Worm (Caenorhabditis elegans) whole organism, L3 larva: ENCODE results near the gene col-94.

Experiments used
- R02D3.7 ChIP-seq: fragments of 150-350 bp; optimal IDR thresholded peaks from 2 replicates; lab custom pipeline; 2014; ENCODE audit warnings: missing biosample characterization, missing genetic modification characterization
- ZK546.5 ChIP-seq: sonication (generic microtip); optimal IDR thresholded peaks from 2 replicates; lab custom pipeline; 2017; ENCODE audit warnings: missing biosample characterization, missing genetic modification characterization
- ama-1 ChIP-seq: fragments of 150-350 bp; optimal IDR thresholded peaks from 2 replicates; lab custom pipeline; 2018
- ceh-16 ChIP-seq: sonication (generic microtip); optimal IDR thresholded peaks from 2 replicates; lab custom pipeline; 2017; ENCODE audit warnings: missing biosample characterization, missing genetic modification characterization
- ceh-28 ChIP-seq: fragments of 150-350 bp; optimal IDR thresholded peaks from 2 replicates; lab custom pipeline; 2014; ENCODE audit warnings: missing biosample characterization, missing genetic modification reagents, missing genetic modification characterization
- ceh-82 ChIP-seq: fragments of 150-350 bp; optimal IDR thresholded peaks from 2 replicates; lab custom pipeline; 2014; ENCODE audit warnings: missing biosample characterization, missing genetic modification characterization
- ceh-9 ChIP-seq: sonication (generic microtip); optimal IDR thresholded peaks from 2 replicates; lab custom pipeline; 2018; ENCODE audit warnings: missing biosample characterization, missing genetic modification characterization
- daf-12 ChIP-seq: fragments of 150-350 bp; optimal IDR thresholded peaks from 2 replicates; lab custom pipeline; 2014; ENCODE audit warnings: missing biosample characterization, missing genetic modification reagents, missing genetic modification characterization
- egl-27 ChIP-seq: sonication (generic microtip); optimal IDR thresholded peaks from 4 replicates; lab custom pipeline; 2017; ENCODE audit warnings: missing biosample characterization, missing genetic modification reagents, missing genetic modification characterization
- egl-5 ChIP-seq: fragments of 150-350 bp; optimal IDR thresholded peaks from 2 replicates; lab custom pipeline; 2017; ENCODE audit warnings: missing biosample characterization, missing genetic modification reagents, missing genetic modification characterization, inconsistent platforms
- elt-1 ChIP-seq: fragments of 150-350 bp; optimal IDR thresholded peaks from 2 replicates; lab custom pipeline; 2014; ENCODE audit warnings: missing biosample characterization, missing genetic modification characterization
- elt-2 ChIP-seq: sonication (generic microtip); optimal IDR thresholded peaks from 2 replicates; lab custom pipeline; 2016; ENCODE audit warnings: missing genetic modification reagents, mild to moderate bottlenecking, missing genetic modification characterization, missing compliant biosample characterization
- elt-3 ChIP-seq, 3 experiments: fragments of 150-350 bp in 1 of 3; sonication (generic microtip) in 2 of 3; optimal IDR thresholded peaks; 2 replicates in 2 of 3; 4 replicates in 1 of 3; lab custom pipeline; 2014 to 2017; ENCODE audit warnings: missing biosample characterization in 3 of 3, missing genetic modification characterization in 3 of 3
- eor-1 ChIP-seq, 2 experiments: fragments of 150-350 bp; optimal IDR thresholded peaks; 2 replicates each; lab custom pipeline; 2014 to 2018; ENCODE audit warnings: missing biosample characterization in 2 of 2, missing genetic modification characterization in 2 of 2
- fkh-10 ChIP-seq: sonication (generic microtip); optimal IDR thresholded peaks from 2 replicates; lab custom pipeline; 2017; ENCODE audit warnings: missing biosample characterization, missing genetic modification reagents, missing genetic modification characterization
- fkh-2 ChIP-seq: fragments of 150-350 bp; optimal IDR thresholded peaks from 2 replicates; lab custom pipeline; 2014; ENCODE audit warnings: missing biosample characterization, missing genetic modification reagents, missing genetic modification characterization
- fos-1 ChIP-seq: fragments of 150-350 bp; optimal IDR thresholded peaks from 2 replicates; lab custom pipeline; 2014; ENCODE audit warnings: missing biosample characterization, missing genetic modification characterization
- hmg-11 ChIP-seq: sonication (generic microtip); optimal IDR thresholded peaks from 2 replicates; lab custom pipeline; 2016; ENCODE audit warnings: missing genetic modification characterization, missing compliant biosample characterization
- lin-15B ChIP-seq: fragments of 150-350 bp; optimal IDR thresholded peaks from 2 replicates; lab custom pipeline; 2014; ENCODE audit warnings: missing biosample characterization, missing genetic modification characterization
- lin-39 ChIP-seq: fragments of 150-350 bp; optimal IDR thresholded peaks from 2 replicates; lab custom pipeline; 2018; ENCODE audit warnings: missing biosample characterization, missing genetic modification reagents, missing genetic modification characterization
- lsy-12 ChIP-seq: sonication (generic microtip); optimal IDR thresholded peaks from 2 replicates; lab custom pipeline; 2016; ENCODE audit warnings: mild to moderate bottlenecking, missing genetic modification characterization, missing compliant biosample characterization
- mdl-1 ChIP-seq: fragments of 150-350 bp; optimal IDR thresholded peaks from 2 replicates; lab custom pipeline; 2014; ENCODE audit warnings: missing biosample characterization, missing genetic modification characterization
- mml-1 ChIP-seq: fragments of 150-350 bp; sonication (generic microtip); optimal IDR thresholded peaks from 3 replicates; lab custom pipeline; 2014; ENCODE audit warnings: missing biosample characterization, missing genetic modification characterization
- nfya-1 ChIP-seq: sonication (generic microtip); optimal IDR thresholded peaks from 2 replicates; lab custom pipeline; 2017; ENCODE audit warnings: missing genetic modification characterization, mild to moderate bottlenecking, missing compliant biosample characterization, antibody characterized with exemption, moderate library complexity; ENCODE audit not compliant: insufficient read depth
- nhr-12 ChIP-seq: fragments of 150-350 bp; optimal IDR thresholded peaks from 2 replicates; lab custom pipeline; 2014; ENCODE audit warnings: missing biosample characterization, missing genetic modification characterization
- nhr-237 ChIP-seq: fragments of 150-350 bp; optimal IDR thresholded peaks from 2 replicates; lab custom pipeline; 2014; ENCODE audit warnings: missing biosample characterization, missing genetic modification characterization
- nhr-25 ChIP-seq: sonication (generic microtip); optimal IDR thresholded peaks from 2 replicates; lab custom pipeline; 2017; ENCODE audit warnings: missing biosample characterization, missing genetic modification characterization
- nhr-43 ChIP-seq: sonication (generic microtip); optimal IDR thresholded peaks from 2 replicates; lab custom pipeline; 2016; ENCODE audit warnings: mild to moderate bottlenecking, missing genetic modification characterization, missing compliant biosample characterization; ENCODE audit not compliant: poor library complexity, severe bottlenecking
- nhr-67 ChIP-seq: fragments of 150-350 bp; optimal IDR thresholded peaks from 2 replicates; lab custom pipeline; 2014; ENCODE audit warnings: missing biosample characterization, missing genetic modification characterization
- nhr-76 ChIP-seq: fragments of 150-350 bp; sonication (generic microtip); optimal IDR thresholded peaks from 5 replicates; lab custom pipeline; 2014; ENCODE audit warnings: missing biosample characterization, missing genetic modification characterization
- nhr-77 ChIP-seq: fragments of 150-350 bp; optimal IDR thresholded peaks from 2 replicates; lab custom pipeline; 2014; ENCODE audit warnings: missing biosample characterization, missing genetic modification characterization
- pha-4 ChIP-seq: fragments of 150-350 bp; optimal IDR thresholded peaks from 2 replicates; lab custom pipeline; 2014; ENCODE audit warnings: missing biosample characterization, missing genetic modification reagents, missing genetic modification characterization
- pqm-1 ChIP-seq: fragments of 150-350 bp; optimal IDR thresholded peaks from 2 replicates; lab custom pipeline; 2017; ENCODE audit warnings: missing biosample characterization, missing genetic modification characterization, inconsistent platforms
- sea-2 ChIP-seq: fragments of 150-350 bp; sonication (generic microtip); optimal IDR thresholded peaks from 4 replicates; lab custom pipeline; 2014; ENCODE audit warnings: missing biosample characterization, missing genetic modification reagents, missing genetic modification characterization
- skn-1 ChIP-seq: fragments of 150-350 bp; optimal IDR thresholded peaks from 2 replicates; lab custom pipeline; 2014; ENCODE audit warnings: missing biosample characterization, missing genetic modification characterization
- snpc-4 ChIP-seq: fragments of 150-350 bp; optimal IDR thresholded peaks from 2 replicates; lab custom pipeline; 2014; ENCODE audit warnings: missing biosample characterization, missing genetic modification characterization
- tbx-2 ChIP-seq: sonication (generic microtip); optimal IDR thresholded peaks from 2 replicates; lab custom pipeline; 2016; ENCODE audit warnings: mild to moderate bottlenecking, missing genetic modification characterization, missing compliant biosample characterization
- unc-39 ChIP-seq: sonication (generic microtip); optimal IDR thresholded peaks from 4 replicates; lab custom pipeline; 2017; ENCODE audit warnings: missing biosample characterization, missing genetic modification characterization
- ztf-11 ChIP-seq: fragments of 150-350 bp; optimal IDR thresholded peaks from 2 replicates; lab custom pipeline; 2014; ENCODE audit warnings: missing biosample characterization, missing genetic modification characterization
- ztf-4 ChIP-seq: fragments of 150-350 bp; optimal IDR thresholded peaks from 2 replicates; lab custom pipeline; 2014; ENCODE audit warnings: missing biosample characterization, missing genetic modification characterization

The col-94 gene

DNA sequence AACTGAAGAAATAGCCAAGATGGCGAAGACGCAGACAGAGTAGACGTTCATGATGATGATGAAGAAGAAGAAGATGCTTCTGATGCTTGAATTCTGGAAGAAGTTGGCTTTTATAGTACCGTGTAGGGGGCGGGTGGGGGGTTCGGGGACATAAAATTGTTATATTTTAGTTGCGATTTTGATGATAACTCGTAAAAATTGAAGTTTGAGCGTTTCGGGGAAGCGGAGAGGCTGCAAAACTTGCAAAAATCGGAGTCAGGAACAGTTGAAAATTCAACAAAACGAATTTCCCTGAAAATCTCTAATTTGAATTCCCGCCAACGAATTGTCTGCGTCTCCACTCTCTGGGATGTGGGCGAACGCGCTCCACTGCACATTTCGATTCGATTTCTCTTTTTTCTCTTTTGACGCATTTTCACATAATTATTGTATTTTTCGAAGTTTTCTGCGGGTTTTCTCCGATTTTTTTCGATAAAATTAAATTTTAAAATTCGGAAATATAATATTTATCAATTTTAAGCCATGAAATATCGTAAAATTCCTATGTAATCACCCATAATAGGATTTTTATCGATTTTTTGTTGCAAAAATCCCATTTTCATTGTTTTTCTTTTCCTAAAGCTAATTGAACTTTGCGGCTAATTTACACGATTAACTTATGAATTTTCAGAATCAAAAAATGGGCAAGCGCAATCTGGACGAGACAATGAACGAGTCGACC is 20.0 kb upstream of the col-94 start, which contains the start of the genes fipr-17 and Y48A6B.3 (continued):
- TF ChIP-seq elt-3 (tag; optimal IDR thresholded peaks at IDR 0.05; lab: Kevin White, UChicago), result no peak
- peak; percentile 32 for TF ChIP-seq egl-5
- no peak for TF ChIP-seq fkh-10 (GFP tag; lab: Kevin White, UChicago)
- peak; percentile 91 for TF ChIP-seq lin-39 (tag; lab: Kevin White, UChicago)
- no peak for TF ChIP-seq nhr-67 (tag; lab: Kevin White, UChicago)
- TF ChIP-seq ztf-11, result no peak

DNA sequence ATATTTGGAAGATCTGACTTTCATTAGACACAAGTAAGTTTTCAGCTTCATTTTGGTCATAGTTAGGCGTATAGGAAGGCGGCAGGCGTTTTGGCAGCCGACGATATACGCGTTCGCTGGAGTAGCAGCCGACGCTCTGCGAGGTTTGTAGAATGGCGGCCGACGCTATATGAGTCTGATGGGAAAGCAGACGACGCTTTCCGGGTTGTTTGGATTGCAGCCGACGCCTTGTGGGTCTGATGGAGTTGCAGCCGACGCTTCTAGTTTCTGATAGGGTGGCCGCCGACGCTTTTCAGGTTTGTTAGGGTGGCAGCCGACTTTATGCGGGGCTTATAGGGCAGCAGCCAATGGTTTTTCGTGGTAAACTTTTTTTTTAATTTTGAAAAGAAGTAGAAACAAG is 15.1 kb upstream of the col-94 start:
- TF ChIP-seq ZK546.5 (no peak), ceh-16 (tag; lab: Kevin White, UChicago) (no peak), nhr-43 (no peak), nhr-77 (no peak), pqm-1 (tag; lab: Kevin White, UChicago) (no peak), egl-27 (tag; lab: Kevin White, UChicago) (no peak), fkh-10 (GFP tag; lab: Kevin White, UChicago) (no peak), sea-2 (GFP tag; lab: Kevin White, UChicago) (no peak), nhr-25 (tag; lab: Kevin White, UChicago) (no peak), unc-39 (tag; lab: Kevin White, UChicago) (no peak), elt-2 (no peak), mml-1 (no peak), daf-12 (no peak)
- TF ChIP-seq, all 47 proteins: peak for 0

DNA sequence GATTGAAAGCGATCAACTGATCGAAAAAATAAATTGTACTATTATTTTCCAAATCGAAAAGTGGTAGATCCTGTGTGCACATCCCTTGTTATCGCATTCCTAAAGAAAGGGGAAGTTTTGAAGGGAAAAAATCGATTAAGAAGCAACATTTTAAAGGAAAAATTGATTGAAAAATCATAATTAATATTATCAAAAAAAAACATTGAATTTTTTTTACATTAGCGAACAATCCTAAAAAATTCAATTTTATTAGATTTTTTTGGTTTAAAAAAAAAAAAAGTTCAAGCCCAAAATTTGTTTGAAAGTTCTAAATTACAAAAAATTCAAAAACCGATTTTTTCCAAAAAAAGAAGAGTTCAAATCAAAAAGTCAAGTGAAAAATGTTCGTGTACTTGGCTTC is 7.5 kb upstream of the col-94 start, which contains the start of gene dmsr-5:
dmsr-5 (minus strand) TSS at position 101 of the 400 bp plus-strand sequence.
- no peak for TF ChIP-seq nhr-77
- TF ChIP-seq mml-1, result no peak
- TF ChIP-seq fos-1 (tag; lab: Kevin White, UChicago), result no peak
- TF ChIP-seq nhr-67 (tag; lab: Kevin White, UChicago), result no peak
- no peak for TF ChIP-seq daf-12
- TF ChIP-seq fkh-2 (tag; lab: Kevin White, UChicago), result no peak
- TF ChIP-seq ceh-16 (tag; lab: Kevin White, UChicago), result no peak
- no peak for TF ChIP-seq hmg-11 (tag; lab: Kevin White, UChicago)
- no peak for TF ChIP-seq pqm-1 (tag; lab: Kevin White, UChicago)
- TF ChIP-seq unc-39 (tag; lab: Kevin White, UChicago), result no peak
- no peak for TF ChIP-seq ztf-11

DNA sequence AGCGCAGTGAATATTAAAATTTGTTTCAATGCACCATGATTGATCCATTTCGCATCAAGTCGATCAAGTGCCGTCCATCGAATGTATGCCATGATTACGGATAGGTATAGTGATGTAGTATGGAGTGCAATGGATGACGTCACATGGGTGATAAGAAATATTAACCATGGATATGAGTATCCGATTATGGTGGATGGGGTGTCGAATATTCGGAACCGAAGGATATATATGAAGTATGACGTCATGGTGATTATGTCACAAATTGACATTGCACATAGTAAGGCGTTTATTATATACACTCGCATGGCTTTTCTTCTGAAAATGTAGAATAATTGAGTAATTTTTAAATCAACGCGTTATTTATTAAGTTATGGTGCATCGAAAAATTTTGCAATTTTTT is 6.4 kb upstream of the col-94 start:
- TF ChIP-seq lin-15B (tag; lab: Kevin White, UChicago), result no peak
- TF ChIP-seq mdl-1 (tag; lab: Kevin White, UChicago), result no peak
- no peak for TF ChIP-seq nhr-77
- no peak for TF ChIP-seq nhr-12

DNA sequence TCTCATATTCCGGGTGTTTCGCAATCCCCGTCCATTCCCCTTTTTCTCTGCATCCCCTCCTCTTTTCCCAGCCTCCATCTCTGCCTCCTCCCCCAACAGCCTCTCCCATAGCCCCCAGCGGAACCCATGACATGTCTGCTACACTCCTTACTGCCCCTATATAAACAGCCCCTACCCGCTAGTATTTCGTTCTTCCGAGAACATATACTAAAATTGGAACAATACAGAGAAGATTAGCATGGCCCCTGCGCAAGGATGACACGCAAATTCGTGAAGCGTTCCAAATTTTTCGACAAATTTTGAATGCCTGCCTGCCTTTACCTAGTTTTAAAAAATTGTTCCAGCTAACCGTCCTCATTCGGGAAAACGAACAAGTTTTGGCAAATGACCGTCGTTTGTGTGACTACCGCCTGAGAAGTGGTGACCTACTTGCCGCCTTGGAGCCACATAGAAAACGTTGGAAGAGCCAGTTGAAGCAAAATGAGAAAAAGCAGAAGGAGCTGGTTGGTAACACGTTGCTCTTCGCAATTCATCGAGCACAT is 1.9 kb upstream of the col-94 start:
- TF ChIP-seq egl-27 (tag; lab: Kevin White, UChicago) (peak; percentile 77), ztf-4 (tag; lab: Kevin White, UChicago) (peak; percentile 87), mml-1 (peak; percentile 33), tbx-2 (tag; lab: Kevin White, UChicago) (peak; percentile 95), mdl-1 (tag; lab: Kevin White, UChicago) (peak; percentile 52), nhr-237 (peak; percentile 37), nhr-76 (tag; lab: Kevin White, UChicago) (no peak), pha-4 (tag; lab: Kevin White, UChicago) (peak; percentile 94), ceh-9 (tag; lab: Kevin White, UChicago) (no peak), lin-39 (tag; lab: Kevin White, UChicago) (peak; percentile 92), R02D3.7 (tag; lab: Kevin White, UChicago) (peak; percentile 86), nhr-25 (tag; lab: Kevin White, UChicago) (peak; percentile 95), unc-39 (tag; lab: Kevin White, UChicago) (peak; percentile 67), fkh-10 (GFP tag; lab: Kevin White, UChicago) (peak; percentile 50), eor-1 (tag; optimal IDR thresholded peaks at IDR 0.05; lab: Kevin White, UChicago) (no peak), egl-5 (peak; percentile 93), ceh-28 (tag; lab: Kevin White, UChicago) (peak; percentile 88), lin-15B (tag; lab: Kevin White, UChicago) (peak; percentile 69), nhr-67 (tag; lab: Kevin White, UChicago) (peak; percentile 31), elt-1 (peak; percentile 40), elt-3 (tag; optimal IDR thresholded peaks at IDR 0.05; lab: Kevin White, UChicago) (peak in 1 of 3 experiments; percentile 88), nhr-43 (peak; percentile 96), sea-2 (GFP tag; lab: Kevin White, UChicago) (peak; percentile 92), ceh-82 (tag; lab: Kevin White, UChicago) (peak; percentile 96), fkh-2 (tag; lab: Kevin White, UChicago) (peak; percentile 14), snpc-4 (peak; percentile 100), ama-1 (peak; percentile 26), elt-2 (peak; percentile 68), fos-1 (tag; lab: Kevin White, UChicago) (peak; percentile 80), ceh-16 (tag; lab: Kevin White, UChicago) (peak; percentile 57), lsy-12 (tag; lab: Kevin White, UChicago) (peak; percentile 96), nfya-1 (tag; lab: Kevin White, UChicago) (peak; percentile 96), skn-1 (peak; percentile 58), nhr-12 (no peak), ztf-11 (peak; percentile 43)
